Fruit fly (Drosophila melanogaster): ENCODE data around the gene CG11760.

The CG11760 gene

dm6 chr3R:8673803-8674234 lies 45.2 kb upstream of the CG11760 start, which contains the start of gene mRpL19 (continued):
- TF ChIP-seq tll (GFP tag; optimal IDR thresholded peaks at IDR 0.05) (no peak), inv (GFP tag; IDR thresholded peaks at IDR 0.05; ENCODE audit: partially characterized antibody) (0 out of 2 replicates have a peak, but pooled peaks have one; percentile 6), sisA (GFP tag; IDR thresholded peaks at IDR 0.05) (no peak), ac (GFP tag; optimal IDR thresholded peaks at IDR 0.05) (no peak), Kr (GFP tag; optimal IDR thresholded peaks at IDR 0.05) (peak; percentile 45), CG5180 (GFP tag; optimal IDR thresholded peaks at IDR 0.05) (no peak), abd-A (tag; optimal IDR thresholded peaks at IDR 0.05) (no peak), CG12155 (GFP tag; optimal IDR thresholded peaks at IDR 0.05) (peak; percentile 28), CG15479 (GFP tag; optimal IDR thresholded peaks at IDR 0.05) (no peak), ems (GFP tag; optimal IDR thresholded peaks at IDR 0.05) (no peak), kni (GFP tag; optimal IDR thresholded peaks at IDR 0.05) (no peak), CG1602 (GFP tag; optimal IDR thresholded peaks at IDR 0.05) (no peak), en (GFP tag; optimal IDR thresholded peaks at IDR 0.05) (no peak), CG8765 (GFP tag; IDR thresholded peaks at IDR 0.05) (no peak), CG1233 (GFP tag; optimal IDR thresholded peaks at IDR 0.05) (no peak), fd64A (GFP tag; optimal IDR thresholded peaks at IDR 0.05) (no peak), Spps (tag; optimal IDR thresholded peaks at IDR 0.05) (no peak), unc-4 (GFP tag; IDR thresholded peaks at IDR 0.05; ENCODE audit: partially characterized antibody) (peak; percentile 70), C15 (GFP tag; IDR thresholded peaks at IDR 0.05) (no peak), Ssrp (tag; optimal IDR thresholded peaks at IDR 0.05) (peak; percentile 29), zfh1 (GFP tag; IDR thresholded peaks at IDR 0.05) (no peak), E2f2 (GFP tag; IDR thresholded peaks at IDR 0.05) (peak; percentile 50), gce (GFP tag; IDR thresholded peaks at IDR 0.05) (no peak), Ravus (GFP tag; IDR thresholded peaks at IDR 0.05) (no peak), Ada2b (GFP tag; IDR thresholded peaks at IDR 0.05) (no peak), CG4424 (GFP tag; optimal IDR thresholded peaks at IDR 0.05) (peak; percentile 41), Hand (GFP tag; optimal IDR thresholded peaks at IDR 0.05) (peak; percentile 32), CG7556 (GFP tag; optimal IDR thresholded peaks at IDR 0.05) (peak; percentile 53), maf-S (GFP tag; optimal IDR thresholded peaks at IDR 0.05) (no peak), Pdp1 (GFP tag; optimal IDR thresholded peaks at IDR 0.05) (peak in 1 of 2 experiments; percentile 90), esg (GFP tag; conservative IDR thresholded peaks at IDR 0.05) (no peak), HLH4C (GFP tag; IDR thresholded peaks at IDR 0.05; ENCODE audit: partially characterized antibody) (peak; percentile 67), tx (GFP tag; optimal IDR thresholded peaks at IDR 0.05) (no peak), corto (GFP tag; optimal IDR thresholded peaks at IDR 0.05) (no peak), CG2202 (tag; optimal IDR thresholded peaks at IDR 0.05) (peak; percentile 11), ftz-f1 (GFP tag; optimal IDR thresholded peaks at IDR 0.05) (no peak), CG18619 (GFP tag; optimal IDR thresholded peaks at IDR 0.05) (no peak), CG4360 (GFP tag; IDR thresholded peaks at IDR 0.05) (no peak), caup (GFP tag; optimal IDR thresholded peaks at IDR 0.05; ENCODE audit: severe bottlenecking) (peak; percentile 0), slou (GFP tag; optimal IDR thresholded peaks at IDR 0.05) (no peak), CG11560 (tag; IDR thresholded peaks at IDR 0.05) (no peak), bbx (GFP tag; IDR thresholded peaks at IDR 0.05; ENCODE audit: partially characterized antibody) (peak; percentile 81), CG17829 (tag; optimal IDR thresholded peaks at IDR 0.05) (peak; percentile 69), zf30C (GFP tag; optimal IDR thresholded peaks at IDR 0.05) (no peak), prd (optimal IDR thresholded peaks at IDR 0.05) (no peak), prd (GFP tag; IDR thresholded peaks at IDR 0.05) (no peak), CG6683 (GFP tag; optimal IDR thresholded peaks at IDR 0.05) (no peak), seq (GFP tag; IDR thresholded peaks at IDR 0.05) (no peak), dm (GFP tag; optimal IDR thresholded peaks at IDR 0.05) (no peak), Lim3 (GFP tag; IDR thresholded peaks at IDR 0.05) (no peak), HLHmδ (GFP tag; optimal IDR thresholded peaks at IDR 0.05) (no peak)
